Worm (Caenorhabditis elegans): ENCODE results near the gene acdh-13.
A peak's percentile ranks its signal among the peaks of the same experiment; 100 is the strongest.

The acdh-13 gene

ce11 chrIV:8449869-8450268 is 48.8 kb downstream of the acdh-13 start:
- no peak for TF ChIP-seq nhr-85 (tag)
- TF ChIP-seq lir-3 (tag; optimal IDR thresholded peaks at IDR 0.05; ENCODE audit: poor library complexity) = no peak
- no peak for TF ChIP-seq unc-62 (GFP tag; optimal IDR thresholded peaks at IDR 0.05)
- no peak for TF ChIP-seq ztf-11 (tag; optimal IDR thresholded peaks at IDR 0.05)
- TF ChIP-seq lsy-2 (tag; optimal IDR thresholded peaks at IDR 0.05) = no peak
- no peak for TF ChIP-seq dpl-1 (GFP tag; optimal IDR thresholded peaks at IDR 0.05)
- no peak for TF ChIP-seq nhr-90 (tag; optimal IDR thresholded peaks at IDR 0.05; ENCODE audit: poor library complexity)
- TF ChIP-seq fkh-4 (tag; optimal IDR thresholded peaks at IDR 0.05; ENCODE audit: borderline replicate concordance) = no peak
- no peak for TF ChIP-seq vab-15 (tag; optimal IDR thresholded peaks at IDR 0.05)
- TF ChIP-seq ceh-82 (tag; optimal IDR thresholded peaks at IDR 0.05) = no peak
- no peak for TF ChIP-seq unc-130 (tag; optimal IDR thresholded peaks at IDR 0.05)
- TF ChIP-seq efl-3 (GFP tag; optimal IDR thresholded peaks at IDR 0.05) = no peak
- TF ChIP-seq ceh-90 (tag; optimal IDR thresholded peaks at IDR 0.05) = no peak

ce11 chrIV:8446904-8447303 is 51.7 kb downstream of the acdh-13 start, which contains the start of gene T01B11.1:
TSS of gene T01B11.1 (plus strand) at chrIV:8447204.
- no peak for TF ChIP-seq efl-1 (optimal IDR thresholded peaks at IDR 0.05)
- peak in 1 of 2 experiments; percentile 4 for TF ChIP-seq efl-1 (GFP tag; optimal IDR thresholded peaks at IDR 0.05 in 1 of 2)
- no peak for TF ChIP-seq unc-130 (tag; optimal IDR thresholded peaks at IDR 0.05)
- TF ChIP-seq F16B12.6 (tag; optimal IDR thresholded peaks at IDR 0.05) = no peak
- TF ChIP-seq nhr-20 (tag; optimal IDR thresholded peaks at IDR 0.05) = no peak
- TF ChIP-seq nhr-85 (tag) = no peak

Data from whole organism, L1 larva.